Fruit fly (Drosophila melanogaster) whole organism, adult: ENCODE measurements around the gene Gabat.
A peak's percentile ranks its signal among the peaks of the same experiment; 100 is the strongest.

Experiments used
- CG11617 ChIP-seq: fragments of 200-800 bp; sonication (Bioruptor generic); optimal IDR thresholded peaks from 2 replicates; lab custom pipeline; 2017; ENCODE audit warnings: mild to moderate bottlenecking, missing biosample characterization, missing genetic modification reagents, missing genetic modification characterization
- CG12768 ChIP-seq: fragments of 200-800 bp; sonication (Bioruptor generic); optimal IDR thresholded peaks from 2 replicates; lab custom pipeline; 2017; ENCODE audit warnings: missing biosample characterization, missing genetic modification characterization, mild to moderate bottlenecking, moderate library complexity, missing genetic modification reagents
- CG14711 ChIP-seq: fragments of 200-800 bp; sonication (Bioruptor generic); optimal IDR thresholded peaks from 2 replicates; lab custom pipeline; 2018; ENCODE audit warnings: missing biosample characterization, mild to moderate bottlenecking, missing genetic modification characterization, moderate library complexity
- CG1620 ChIP-seq: fragments of 200-800 bp; sonication (Bioruptor generic); optimal IDR thresholded peaks from 2 replicates; lab custom pipeline; 2016; ENCODE audit warnings: missing biosample characterization, missing genetic modification characterization
- CG33017 ChIP-seq: fragments of 200-800 bp; sonication (Bioruptor generic); optimal IDR thresholded peaks from 2 replicates; lab custom pipeline; 2018; ENCODE audit warnings: missing biosample characterization, mild to moderate bottlenecking, missing genetic modification characterization, moderate library complexity
- CG5204 ChIP-seq: fragments of 200-800 bp; sonication (Bioruptor generic); optimal IDR thresholded peaks from 2 replicates; lab custom pipeline; 2016; ENCODE audit warnings: missing biosample characterization, missing genetic modification characterization
- CG7045 ChIP-seq: fragments of 200-800 bp; sonication (Bioruptor generic); optimal IDR thresholded peaks from 2 replicates; lab custom pipeline; 2017; ENCODE audit warnings: missing biosample characterization, mild to moderate bottlenecking, missing genetic modification characterization
- CG7101 ChIP-seq: fragments of 200-800 bp; sonication (Bioruptor generic); optimal IDR thresholded peaks from 2 replicates; lab custom pipeline; 2018; ENCODE audit warnings: missing biosample characterization, mild to moderate bottlenecking, missing genetic modification characterization, moderate library complexity
- Clk ChIP-seq: fragments of 200-800 bp; sonication (Bioruptor generic); optimal IDR thresholded peaks from 2 replicates; lab custom pipeline; 2017; ENCODE audit warnings: missing biosample characterization, missing genetic modification characterization
- Crg-1 ChIP-seq: fragments of 200-800 bp; sonication (Bioruptor generic); optimal IDR thresholded peaks from 2 replicates; lab custom pipeline; 2016; ENCODE audit warnings: missing biosample characterization, missing genetic modification characterization
- Hr96 ChIP-seq: fragments of 200-800 bp; sonication (Bioruptor generic); optimal IDR thresholded peaks from 2 replicates; lab custom pipeline; 2016; ENCODE audit warnings: missing biosample characterization, missing genetic modification characterization
- Mnt ChIP-seq: fragments of 200-800 bp; sonication (Bioruptor generic); optimal IDR thresholded peaks from 2 replicates; lab custom pipeline; 2016; ENCODE audit warnings: missing biosample characterization, mild to moderate bottlenecking, missing genetic modification characterization
- bab1 ChIP-seq: fragments of 200-800 bp; sonication (Bioruptor generic); optimal IDR thresholded peaks from 3 replicates; lab custom pipeline; 2019; ENCODE audit warnings: missing biosample characterization, mild to moderate bottlenecking, missing genetic modification characterization, moderate library complexity
- cic ChIP-seq: fragments of 200-800 bp; sonication (Bioruptor generic); optimal IDR thresholded peaks from 2 replicates; lab custom pipeline; 2017; ENCODE audit warnings: missing biosample characterization, mild to moderate bottlenecking, missing genetic modification characterization, moderate library complexity
- cnc ChIP-seq, 2 experiments: fragments of >200 bp; optimal IDR thresholded peaks; 2 replicates each; lab custom pipeline; 2017
- kay ChIP-seq: fragments of 200-800 bp; sonication (Bioruptor generic); peaks from one replicate; lab custom pipeline; 2016; ENCODE audit warnings: missing biosample characterization, missing genetic modification characterization, borderline replicate concordance
- ovo ChIP-seq: fragments of 200-800 bp; sonication (Bioruptor generic); optimal IDR thresholded peaks from 2 replicates; lab custom pipeline; 2016; ENCODE audit warnings: missing biosample characterization, missing genetic modification characterization
- pad ChIP-seq: fragments of 200-800 bp; sonication (Bioruptor generic); optimal IDR thresholded peaks from 3 replicates; lab custom pipeline; 2017; ENCODE audit warnings: missing biosample characterization, missing genetic modification characterization, mild to moderate bottlenecking, moderate library complexity, missing genetic modification reagents
- tj ChIP-seq: fragments of 200-800 bp; sonication (Bioruptor generic); optimal IDR thresholded peaks from 3 replicates; lab custom pipeline; 2017; ENCODE audit warnings: missing biosample characterization, mild to moderate bottlenecking, missing genetic modification characterization, moderate library complexity
- toe ChIP-seq: fragments of 200-800 bp; sonication (Bioruptor generic); optimal IDR thresholded peaks from 2 replicates; lab custom pipeline; 2016; ENCODE audit warnings: missing biosample characterization, missing genetic modification characterization

Gene Gabat

DNA sequence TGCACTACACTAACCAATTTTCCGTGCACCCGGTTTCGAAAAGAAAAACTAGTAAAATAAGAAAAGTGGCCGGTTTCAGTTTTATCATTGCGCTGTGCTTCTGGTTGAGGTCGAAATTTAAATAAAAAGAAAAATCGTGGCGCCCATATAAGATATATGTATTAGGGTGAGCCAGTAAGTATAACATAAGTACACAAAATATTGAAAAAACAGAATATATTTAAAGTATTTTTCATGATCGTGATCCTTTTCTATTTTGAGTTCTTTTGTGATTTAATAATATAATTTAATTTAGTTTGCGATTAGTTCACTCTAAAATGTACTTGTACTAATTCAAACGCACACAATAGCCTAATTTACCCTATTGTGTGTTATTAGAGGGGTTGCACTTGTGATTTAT, 11.6 kb downstream of the Gabat start, which contains the start of gene Csas:
TSS of gene Csas (minus strand) at position 101 of the 400 bp plus-strand sequence.
- TF ChIP-seq Clk (GFP tag; lab: Kevin White, UChicago), result no peak
- no peak for TF ChIP-seq CG5204 (GFP tag; lab: Kevin White, UChicago)
- TF ChIP-seq bab1 (GFP tag; lab: Kevin White, UChicago), result peak; percentile 26
- no peak for TF ChIP-seq CG1620 (GFP tag; lab: Kevin White, UChicago)
- TF ChIP-seq kay, result peak; percentile 0
- no peak for TF ChIP-seq toe (GFP tag; lab: Kevin White, UChicago)
- peak; percentile 24 for TF ChIP-seq CG7101 (tag; lab: Kevin White, UChicago)

dm6 chr3L:19985768-19986167, 14.7 kb downstream of the Gabat start, which contains the start of the genes hale and schuy:
Gene hale (minus strand): TSS chr3L:19985868.
Gene schuy (plus strand): TSS chr3L:19986093.
- peak; percentile 6 for TF ChIP-seq kay
- TF ChIP-seq Mnt (GFP tag; lab: Kevin White, UChicago), result no peak

DNA sequence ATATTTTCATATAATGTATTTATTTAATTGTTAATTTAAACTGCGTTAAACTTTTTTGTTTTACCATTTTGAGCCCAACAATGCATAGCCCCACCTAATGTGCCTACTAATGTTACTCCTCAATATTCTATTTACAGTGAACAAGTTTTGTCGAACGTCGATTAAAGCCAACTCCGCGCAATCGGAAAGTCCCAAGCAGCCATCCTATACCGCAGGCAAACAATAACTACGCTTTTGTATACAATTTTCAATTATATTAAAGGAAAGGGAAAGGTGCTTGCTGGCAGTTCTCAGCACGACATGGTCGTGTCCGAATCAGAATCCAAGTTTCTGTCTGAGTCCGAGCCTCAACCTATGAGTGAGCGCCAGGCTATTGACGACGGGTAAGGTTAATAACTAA, 19.1 kb downstream of the Gabat start, which contains the start of gene CG17732:
TSS of gene CG17732 (plus strand) at position 301 of the 400 bp plus-strand sequence.
- TF ChIP-seq CG7101 (tag; lab: Kevin White, UChicago) (no peak), Crg-1 (GFP tag; lab: Kevin White, UChicago) (no peak), CG11617 (GFP tag; lab: Kevin White, UChicago) (no peak), cic (GFP tag; lab: Kevin White, UChicago) (no peak), CG14711 (tag; lab: Kevin White, UChicago) (no peak), CG7045 (GFP tag; lab: Kevin White, UChicago) (no peak), tj (no peak), Mnt (GFP tag; lab: Kevin White, UChicago) (no peak), Hr96 (GFP tag; lab: Kevin White, UChicago) (no peak), CG33017 (tag; lab: Kevin White, UChicago) (no peak), CG5204 (GFP tag; lab: Kevin White, UChicago) (no peak), kay (no peak), pad (no peak), bab1 (GFP tag; lab: Kevin White, UChicago) (no peak), CG12768 (GFP tag; lab: Kevin White, UChicago) (no peak), CG1620 (GFP tag; lab: Kevin White, UChicago) (no peak), cnc (optimal IDR thresholded peaks at IDR 0.05; lab: Kevin White, UChicago) (no peak), ovo (no peak)

DNA sequence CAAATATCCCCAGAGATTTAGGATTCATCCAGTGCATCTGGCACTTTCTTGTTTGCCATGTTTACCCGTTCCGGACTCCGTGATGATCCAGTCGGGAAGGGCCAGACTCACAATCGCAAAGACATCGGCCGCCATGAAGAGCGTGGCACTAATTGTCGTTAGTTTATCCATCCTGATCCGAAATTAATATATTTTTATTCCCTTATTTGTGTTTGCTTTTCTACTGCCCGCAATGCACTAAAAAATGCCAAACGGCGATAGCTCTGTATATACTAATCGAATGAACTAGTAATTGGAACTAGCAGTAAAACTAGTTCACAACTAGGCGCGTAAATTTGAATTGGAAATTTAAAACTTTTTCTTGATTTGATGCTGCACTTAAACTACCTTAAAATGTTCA, 20.9 kb downstream of the Gabat start, which contains the start of gene CG14182:
TSS of gene CG14182 (minus strand) at position 221 of the 400 bp plus-strand sequence.
- TF ChIP-seq cnc (optimal IDR thresholded peaks at IDR 0.05; lab: Kevin White, UChicago) (no peak), bab1 (GFP tag; lab: Kevin White, UChicago) (peak; percentile 24), tj (no peak), cic (GFP tag; lab: Kevin White, UChicago) (no peak), CG7101 (tag; lab: Kevin White, UChicago) (no peak)

DNA sequence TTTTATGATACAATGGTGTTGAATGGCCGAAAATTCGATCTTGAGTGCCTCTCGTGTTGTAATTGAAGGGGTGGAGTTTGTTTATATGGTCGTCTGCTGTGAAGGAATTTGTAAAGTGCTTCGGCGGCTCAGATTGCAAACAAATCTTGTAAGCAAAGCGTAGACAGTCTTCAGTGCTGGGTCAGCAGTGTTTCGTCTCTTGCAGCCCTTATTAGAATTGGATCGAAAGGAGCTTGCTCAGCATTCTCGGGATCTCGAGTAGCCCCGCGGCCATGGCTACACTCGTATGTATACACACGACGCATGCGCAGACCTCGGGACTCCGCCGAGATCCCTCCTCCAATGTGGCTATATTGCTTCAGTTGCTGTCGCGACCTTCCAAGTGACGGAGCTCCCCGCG, 22.4 kb downstream of the Gabat start:
- no peak for TF ChIP-seq CG33017 (tag; lab: Kevin White, UChicago)
- peak; percentile 95 for TF ChIP-seq tj
- TF ChIP-seq Crg-1 (GFP tag; lab: Kevin White, UChicago), result no peak
- TF ChIP-seq CG1620 (GFP tag; lab: Kevin White, UChicago), result no peak
- no peak for TF ChIP-seq CG12768 (GFP tag; lab: Kevin White, UChicago)

- TF ChIP-seq CG14711 (tag; lab: Kevin White, UChicago), result no peak
- no peak for TF ChIP-seq cnc (optimal IDR thresholded peaks at IDR 0.05; lab: Kevin White, UChicago)
- no peak for TF ChIP-seq ovo
- TF ChIP-seq toe (GFP tag; lab: Kevin White, UChicago), result no peak
- no peak for TF ChIP-seq CG1620 (GFP tag; lab: Kevin White, UChicago)
- TF ChIP-seq CG11617 (GFP tag; lab: Kevin White, UChicago), result no peak
- no peak for TF ChIP-seq Clk (GFP tag; lab: Kevin White, UChicago)
- TF ChIP-seq CG7101 (tag; lab: Kevin White, UChicago), result no peak
- TF ChIP-seq CG7045 (GFP tag; lab: Kevin White, UChicago), result no peak
Observed at dm6 chr3L:19968725-19969598, 31.5 kb downstream of the Gabat start.

DNA sequence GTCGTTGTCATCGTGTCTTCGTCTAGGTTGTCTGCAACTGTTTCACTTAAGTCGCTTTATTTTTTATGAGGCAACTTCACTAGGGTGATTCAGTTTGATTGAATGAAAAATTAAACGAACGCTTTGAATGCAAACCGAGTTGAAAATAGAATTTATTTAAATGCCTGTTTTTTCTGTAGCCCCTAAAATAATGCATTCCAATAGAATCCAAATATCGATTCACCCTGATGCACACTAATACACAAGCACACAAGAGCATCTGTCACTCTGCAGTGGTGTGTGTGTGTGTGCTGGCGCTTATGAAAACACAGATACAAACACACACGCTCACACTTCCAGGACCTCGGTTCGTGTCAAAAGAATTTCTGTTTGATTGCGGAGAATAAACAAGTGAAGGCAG, 38.7 kb downstream of the Gabat start:
- TF ChIP-seq CG1620 (GFP tag; lab: Kevin White, UChicago), result no peak
- no peak for TF ChIP-seq ovo
- no peak for TF ChIP-seq CG14711 (tag; lab: Kevin White, UChicago)
- TF ChIP-seq CG5204 (GFP tag; lab: Kevin White, UChicago), result no peak
- TF ChIP-seq CG7045 (GFP tag; lab: Kevin White, UChicago), result no peak
- TF ChIP-seq kay, result no peak
- TF ChIP-seq tj, result no peak
- no peak for TF ChIP-seq Hr96 (GFP tag; lab: Kevin White, UChicago)
- TF ChIP-seq CG33017 (tag; lab: Kevin White, UChicago), result no peak
- TF ChIP-seq cnc (optimal IDR thresholded peaks at IDR 0.05; lab: Kevin White, UChicago), result no peak
- no peak for TF ChIP-seq pad
- TF ChIP-seq CG11617 (GFP tag; lab: Kevin White, UChicago), result no peak
- TF ChIP-seq Crg-1 (GFP tag; lab: Kevin White, UChicago), result no peak
- no peak for TF ChIP-seq cic (GFP tag; lab: Kevin White, UChicago)
- TF ChIP-seq Mnt (GFP tag; lab: Kevin White, UChicago), result no peak
